Worm (Caenorhabditis elegans) whole organism, early embryonic: ENCODE measurements around the gene F25B4.7.

Source experiments
- B0310.2 ChIP-seq: sonication (generic microtip); optimal IDR thresholded peaks from 2 replicates; lab custom pipeline; 2016; ENCODE audit warnings: mild to moderate bottlenecking, missing genetic modification characterization, missing compliant biosample characterization
- ceh-13 ChIP-seq: fragments of 200-800 bp; sonication (Bioruptor generic); optimal IDR thresholded peaks from 2 replicates; lab custom pipeline; 2018; ENCODE audit warnings: mild to moderate bottlenecking, missing genetic modification characterization, missing compliant biosample characterization
- ceh-36 ChIP-seq: sonication (generic microtip); optimal IDR thresholded peaks from 2 replicates; lab custom pipeline; 2016; ENCODE audit warnings: missing genetic modification characterization, inconsistent platforms, missing compliant biosample characterization
- ets-7 ChIP-seq: sonication (generic microtip); optimal IDR thresholded peaks from 2 replicates; lab custom pipeline; 2016; ENCODE audit warnings: missing genotype, missing genetic modification characterization, missing compliant biosample characterization
- hmg-4 ChIP-seq: fragments of 200-800 bp; sonication (Bioruptor generic); optimal IDR thresholded peaks from 2 replicates; lab custom pipeline; 2018; ENCODE audit warnings: mild to moderate bottlenecking, missing genetic modification characterization, missing compliant biosample characterization
- tra-4 ChIP-seq: sonication (generic microtip); optimal IDR thresholded peaks from 2 replicates; lab custom pipeline; 2017; ENCODE audit warnings: missing genetic modification characterization, missing compliant biosample characterization

ce11 chrV:5699835-5700441 is 12.9 kb upstream of the F25B4.7 start, which contains the start of gene clec-1:
- TF ChIP-seq B0310.2 (tag; lab: Kevin White, UChicago) (no peak), hmg-4 (GFP tag; lab: Kevin White, UChicago) (no peak), ceh-36 (tag; lab: Kevin White, UChicago) (no peak), tra-4 (no peak), ceh-13 (GFP tag; lab: Kevin White, UChicago) (no peak), ets-7 (tag; lab: Kevin White, UChicago) (no peak)
